Fruit fly (Drosophila melanogaster) whole organism, wandering third instar larva: ENCODE results near the gene CG17839.

Source experiments
- Abd-B ChIP-seq: fragments of >200 bp; optimal IDR thresholded peaks from 2 replicates; lab custom pipeline; 2017; ENCODE audit warnings: missing biosample characterization, missing genetic modification characterization
- CG9705 ChIP-seq: fragments of 200-800 bp; sonication (Bioruptor generic); optimal IDR thresholded peaks from 2 replicates; lab custom pipeline; 2018; ENCODE audit warnings: missing biosample characterization, mild to moderate bottlenecking, missing genetic modification characterization
- Dfd ChIP-seq: fragments of >200 bp; optimal IDR thresholded peaks from 2 replicates; lab custom pipeline; 2017; ENCODE audit warnings: missing biosample characterization, missing genetic modification characterization
- Dif ChIP-seq: fragments of 200-275, 200-300 bp; sonication (Bioruptor generic); optimal IDR thresholded peaks from 2 replicates; lab custom pipeline; 2018; ENCODE audit warnings: missing biosample characterization, missing genetic modification characterization; ENCODE audit not compliant: partially characterized antibody
- GATAd ChIP-seq: sonication (Bioruptor generic); optimal IDR thresholded peaks from 2 replicates; lab custom pipeline; 2016; ENCODE audit warnings: missing biosample characterization, missing genetic modification characterization
- HLH106 ChIP-seq: fragments of 200-800 bp; optimal IDR thresholded peaks from 3 replicates; lab custom pipeline; 2019; ENCODE audit warnings: missing biosample characterization, mild to moderate bottlenecking, missing genetic modification characterization, moderate library complexity
- Hnf4 ChIP-seq: fragments of 200-800 bp; sonication (Bioruptor generic); optimal IDR thresholded peaks from 2 replicates; lab custom pipeline; 2016; ENCODE audit warnings: missing biosample characterization, mild to moderate bottlenecking, missing genetic modification characterization
- Hr78 ChIP-seq: fragments of >200 bp; optimal IDR thresholded peaks from 2 replicates; lab custom pipeline; 2017; ENCODE audit warnings: missing biosample characterization, missing genetic modification characterization
- Hr83 ChIP-seq: fragments of 200-300 bp; sonication (Bioruptor generic); optimal IDR thresholded peaks from 2 replicates; lab custom pipeline; 2016; ENCODE audit warnings: missing biosample characterization, mild to moderate bottlenecking, missing genetic modification characterization, moderate library complexity; ENCODE audit not compliant: poor library complexity, severe bottlenecking
- Jra ChIP-seq: sonication (Bioruptor generic); optimal IDR thresholded peaks from 2 replicates; lab custom pipeline; 2016; ENCODE audit warnings: missing biosample characterization, missing genetic modification characterization
- N ChIP-seq: fragments of >200 bp; optimal IDR thresholded peaks from 2 replicates; lab custom pipeline; 2018; ENCODE audit warnings: missing biosample characterization, missing external identifiers, missing genetic modification characterization
- OdsH ChIP-seq: fragments of 200-800 bp; sonication (Bioruptor generic); optimal IDR thresholded peaks from 2 replicates; lab custom pipeline; 2016; ENCODE audit warnings: missing biosample characterization, mild to moderate bottlenecking, missing genetic modification characterization
- Rel ChIP-seq, 2 experiments: fragments of 200-800 bp; sonication (Bioruptor generic) in 1 of 2; optimal IDR thresholded peaks; 2 replicates in 1 of 2; 3 replicates in 1 of 2; lab custom pipeline; 2016 to 2019; ENCODE audit warnings: mild to moderate bottlenecking in 2 of 2, missing biosample characterization in 2 of 2, missing genetic modification characterization in 2 of 2, moderate library complexity in 1 of 2
- Sp1 ChIP-seq: fragments of 200-800 bp; sonication (Bioruptor generic); optimal IDR thresholded peaks from 3 replicates; lab custom pipeline; 2019; ENCODE audit warnings: missing biosample characterization, mild to moderate bottlenecking, missing genetic modification characterization, moderate library complexity
- br ChIP-seq: fragments of 200-800 bp; sonication (Bioruptor generic); optimal IDR thresholded peaks from 2 replicates; lab custom pipeline; 2016; ENCODE audit warnings: missing biosample characterization, missing genetic modification characterization
- brk ChIP-seq: fragments of 200-800 bp; sonication (Bioruptor generic); optimal IDR thresholded peaks from 2 replicates; lab custom pipeline; 2016; ENCODE audit warnings: missing biosample characterization, mild to moderate bottlenecking, missing genetic modification characterization
- dmrt93B ChIP-seq: fragments of 200-800 bp; sonication (Bioruptor generic); optimal IDR thresholded peaks from 2 replicates; lab custom pipeline; 2018; ENCODE audit warnings: missing biosample characterization, mild to moderate bottlenecking, missing genetic modification characterization
- ey ChIP-seq: fragments of 200-800 bp; sonication (Bioruptor generic); optimal IDR thresholded peaks from 2 replicates; lab custom pipeline; 2016; ENCODE audit warnings: missing biosample characterization, missing genetic modification characterization
- foxo ChIP-seq, 2 experiments: fragments of 200-800 bp; sonication (Bioruptor generic); optimal IDR thresholded peaks; 2 replicates in 1 of 2; 3 replicates in 1 of 2; lab custom pipeline; 2016 to 2017; ENCODE audit warnings: missing biosample characterization in 2 of 2, missing genetic modification characterization in 2 of 2
- fru ChIP-seq: fragments of 200-800 bp; sonication (Bioruptor generic); optimal IDR thresholded peaks from 3 replicates; lab custom pipeline; 2016; ENCODE audit warnings: missing biosample characterization, mild to moderate bottlenecking, missing genetic modification characterization
- h ChIP-seq: fragments of 200-800 bp; sonication (Bioruptor generic); optimal IDR thresholded peaks from 3 replicates; lab custom pipeline; 2016; ENCODE audit warnings: missing biosample characterization, mild to moderate bottlenecking, missing genetic modification characterization
- lola ChIP-seq: fragments of >200 bp; optimal IDR thresholded peaks from 2 replicates; lab custom pipeline; 2017; ENCODE audit warnings: missing biosample characterization, missing genetic modification characterization
- pan ChIP-seq: fragments of >200 bp; optimal IDR thresholded peaks from 2 replicates; lab custom pipeline; 2017
- psq ChIP-seq: fragments of 200-800 bp; sonication (Bioruptor generic); optimal IDR thresholded peaks from 3 replicates; lab custom pipeline; 2017; ENCODE audit warnings: missing biosample characterization, mild to moderate bottlenecking, missing genetic modification characterization, moderate library complexity
- rgr ChIP-seq: fragments of 200-800 bp; sonication (Bioruptor generic); optimal IDR thresholded peaks from 3 replicates; lab custom pipeline; 2016; ENCODE audit warnings: missing biosample characterization, mild to moderate bottlenecking, missing genetic modification characterization
- sage ChIP-seq: fragments of 200-800 bp; sonication (Bioruptor generic); optimal IDR thresholded peaks from 2 replicates; lab custom pipeline; 2016; ENCODE audit warnings: missing biosample characterization, mild to moderate bottlenecking, missing genetic modification characterization
- tai ChIP-seq: sonication (Bioruptor generic); optimal IDR thresholded peaks from 2 replicates; lab custom pipeline; 2016; ENCODE audit warnings: missing biosample characterization, missing genetic modification characterization
- usp ChIP-seq: fragments of >200 bp; optimal IDR thresholded peaks from 2 replicates; lab custom pipeline; 2017; ENCODE audit warnings: missing biosample characterization, missing genetic modification characterization

The CG17839 gene

DNA sequence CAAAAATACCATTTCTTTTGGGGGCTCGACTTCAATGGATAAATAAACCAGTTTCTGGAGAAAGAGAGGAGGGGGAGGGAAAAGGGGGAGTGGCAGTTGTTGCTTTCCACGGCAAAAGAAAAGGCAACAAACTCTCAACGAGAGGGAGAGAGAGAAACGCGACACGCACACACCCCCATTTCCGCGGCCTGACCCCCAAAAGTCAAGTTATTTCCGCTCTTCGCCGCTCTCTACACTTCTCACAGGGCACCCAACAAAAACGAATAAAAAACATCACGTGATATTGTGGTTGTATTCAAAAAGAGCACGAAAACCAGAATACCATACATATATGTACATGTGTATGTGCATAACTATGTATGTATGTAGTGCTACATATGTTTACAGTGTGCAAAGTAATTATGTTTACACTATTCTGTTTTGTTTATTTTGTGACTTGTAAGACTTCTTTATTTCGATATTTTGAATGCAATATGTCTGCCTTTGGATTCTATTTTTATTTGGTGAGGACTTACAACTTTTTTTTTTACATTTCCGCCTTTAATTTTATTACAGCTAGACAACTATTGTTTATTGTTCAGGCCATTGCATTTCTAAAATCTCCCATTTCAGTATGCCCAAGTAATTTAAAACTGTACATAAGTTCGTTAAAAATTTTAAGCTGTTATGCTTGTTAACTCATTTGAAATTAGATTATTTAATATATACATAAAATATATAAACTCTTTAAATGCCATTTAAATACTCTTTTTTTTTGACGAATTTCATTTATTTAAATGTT lies 23.7 kb upstream of the CG17839 start (continued):
- TF ChIP-seq ey: no peak
- TF ChIP-seq Rel (GFP tag; optimal IDR thresholded peaks at IDR 0.05; lab: Kevin White, UChicago): peak; percentile 58
- peak; percentile 41 for TF ChIP-seq Rel (tag; optimal IDR thresholded peaks at IDR 0.05; lab: Kevin White, UChicago)
- TF ChIP-seq lola (GFP tag; lab: Kevin White, UChicago): no peak

DNA sequence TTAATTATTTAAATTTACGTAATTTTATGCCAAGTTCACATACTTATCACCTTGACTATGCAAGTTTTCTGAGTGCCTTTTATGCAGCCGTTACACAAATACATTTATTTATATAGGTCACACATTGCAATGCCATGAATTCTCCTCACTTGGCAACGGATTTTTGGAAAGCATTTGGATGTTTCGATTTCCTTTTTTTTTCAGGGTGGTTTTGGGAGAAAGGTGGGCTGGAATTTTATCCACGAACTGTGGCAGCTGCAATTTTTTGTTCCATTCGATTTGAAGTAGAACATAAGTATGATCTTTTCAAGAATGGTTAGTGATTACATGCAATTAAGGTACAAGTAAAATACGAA lies 23.1 kb upstream of the CG17839 start:
- TF ChIP-seq Jra (GFP tag; lab: Kevin White, UChicago): no peak
- no peak for TF ChIP-seq Rel (GFP tag; optimal IDR thresholded peaks at IDR 0.05; lab: Kevin White, UChicago)
- no peak for TF ChIP-seq Rel (tag; optimal IDR thresholded peaks at IDR 0.05; lab: Kevin White, UChicago)
- no peak for TF ChIP-seq dmrt93B
- TF ChIP-seq h: no peak
- TF ChIP-seq GATAd (GFP tag; lab: Kevin White, UChicago): no peak
- no peak for TF ChIP-seq Dif
- TF ChIP-seq sage (GFP tag; lab: Kevin White, UChicago): no peak
- no peak for TF ChIP-seq Hr83 (GFP tag; lab: Kevin White, UChicago)
- no peak for TF ChIP-seq CG9705 (GFP tag; lab: Kevin White, UChicago)
- TF ChIP-seq Abd-B (GFP tag; lab: Kevin White, UChicago): no peak
- no peak for TF ChIP-seq usp
- TF ChIP-seq Hnf4 (GFP tag; lab: Kevin White, UChicago): no peak
- TF ChIP-seq pan (lab: Kevin White, UChicago): no peak
- TF ChIP-seq br: no peak
- TF ChIP-seq Dfd: no peak
- TF ChIP-seq psq (GFP tag; lab: Kevin White, UChicago): no peak
- no peak for TF ChIP-seq rgr (GFP tag; lab: Kevin White, UChicago)
- TF ChIP-seq foxo (GFP tag; optimal IDR thresholded peaks at IDR 0.05; lab: Kevin White, UChicago): no peak
- no peak for TF ChIP-seq lola (GFP tag; lab: Kevin White, UChicago)
- TF ChIP-seq Hr78 (GFP tag; lab: Kevin White, UChicago): no peak

DNA sequence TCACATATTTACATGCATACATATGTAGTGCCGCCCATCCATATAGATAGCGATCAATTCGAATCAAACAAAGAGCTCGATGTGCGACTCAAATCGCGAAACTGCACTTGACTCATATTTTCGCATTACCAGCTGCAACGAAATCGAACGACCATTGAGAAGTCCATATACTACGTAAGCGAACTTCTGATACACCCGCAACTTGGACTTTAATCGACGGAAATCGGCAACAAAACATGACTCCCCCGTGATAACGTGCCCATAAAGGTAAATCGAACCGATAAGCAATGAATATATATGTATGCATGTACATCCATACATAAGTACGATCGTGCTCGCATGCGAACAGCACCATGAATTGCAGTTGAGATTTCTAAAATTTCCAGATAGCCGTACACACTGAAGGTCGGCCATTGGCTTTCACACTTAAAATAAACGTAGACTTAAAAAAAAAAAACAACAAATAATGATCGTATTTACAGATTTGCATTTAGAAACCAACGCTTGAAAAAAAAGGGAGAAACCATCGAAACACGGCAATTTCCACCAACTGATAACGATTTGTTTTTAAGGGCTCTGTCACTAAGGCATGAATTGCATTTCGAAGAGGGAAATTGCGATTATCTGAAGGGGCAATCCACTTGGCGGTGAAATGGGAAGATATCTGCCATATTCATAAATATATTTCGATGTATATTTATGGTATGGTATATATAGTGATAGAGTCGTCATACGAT lies 22.1 kb upstream of the CG17839 start:
- TF ChIP-seq Rel (GFP tag; optimal IDR thresholded peaks at IDR 0.05; lab: Kevin White, UChicago): no peak
- peak; percentile 29 for TF ChIP-seq Rel (tag; optimal IDR thresholded peaks at IDR 0.05; lab: Kevin White, UChicago)
- TF ChIP-seq pan (lab: Kevin White, UChicago): no peak
- TF ChIP-seq fru: no peak
- no peak for TF ChIP-seq CG9705 (GFP tag; lab: Kevin White, UChicago)
- TF ChIP-seq Dfd: no peak
- TF ChIP-seq Hnf4 (GFP tag; lab: Kevin White, UChicago): peak; percentile 71
- no peak for TF ChIP-seq lola (GFP tag; lab: Kevin White, UChicago)
- no peak for TF ChIP-seq tai (GFP tag; lab: Kevin White, UChicago)
- TF ChIP-seq brk (GFP tag; lab: Kevin White, UChicago): no peak
- no peak for TF ChIP-seq HLH106 (tag; lab: Kevin White, UChicago)
- TF ChIP-seq, all 38 proteins: peak for 2

DNA sequence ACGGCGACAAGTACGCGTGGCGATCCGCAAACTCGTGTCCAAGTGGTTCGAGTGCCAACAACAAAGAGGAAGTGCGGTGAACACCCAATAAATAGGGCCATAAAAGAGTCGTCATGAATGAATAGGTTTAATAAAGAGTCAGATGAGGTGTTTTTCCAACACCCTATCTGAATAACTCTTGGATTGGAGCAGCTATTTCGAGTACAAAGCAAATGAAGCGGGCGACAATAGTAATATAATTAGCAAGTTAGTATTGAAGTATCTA lies 21.6 kb upstream of the CG17839 start:
- TF ChIP-seq OdsH: no peak
- TF ChIP-seq CG9705 (GFP tag; lab: Kevin White, UChicago): no peak
- no peak for TF ChIP-seq Rel (GFP tag; optimal IDR thresholded peaks at IDR 0.05; lab: Kevin White, UChicago)
- TF ChIP-seq Rel (tag; optimal IDR thresholded peaks at IDR 0.05; lab: Kevin White, UChicago): peak; percentile 0
- TF ChIP-seq Sp1 (GFP tag; lab: Kevin White, UChicago): peak; percentile 11
- TF ChIP-seq tai (GFP tag; lab: Kevin White, UChicago): no peak
- TF ChIP-seq br: no peak
- TF ChIP-seq pan (lab: Kevin White, UChicago): no peak
- no peak for TF ChIP-seq sage (GFP tag; lab: Kevin White, UChicago)
- no peak for TF ChIP-seq Jra (GFP tag; lab: Kevin White, UChicago)
- TF ChIP-seq h: peak; percentile 73
- no peak for TF ChIP-seq HLH106 (tag; lab: Kevin White, UChicago)

DNA sequence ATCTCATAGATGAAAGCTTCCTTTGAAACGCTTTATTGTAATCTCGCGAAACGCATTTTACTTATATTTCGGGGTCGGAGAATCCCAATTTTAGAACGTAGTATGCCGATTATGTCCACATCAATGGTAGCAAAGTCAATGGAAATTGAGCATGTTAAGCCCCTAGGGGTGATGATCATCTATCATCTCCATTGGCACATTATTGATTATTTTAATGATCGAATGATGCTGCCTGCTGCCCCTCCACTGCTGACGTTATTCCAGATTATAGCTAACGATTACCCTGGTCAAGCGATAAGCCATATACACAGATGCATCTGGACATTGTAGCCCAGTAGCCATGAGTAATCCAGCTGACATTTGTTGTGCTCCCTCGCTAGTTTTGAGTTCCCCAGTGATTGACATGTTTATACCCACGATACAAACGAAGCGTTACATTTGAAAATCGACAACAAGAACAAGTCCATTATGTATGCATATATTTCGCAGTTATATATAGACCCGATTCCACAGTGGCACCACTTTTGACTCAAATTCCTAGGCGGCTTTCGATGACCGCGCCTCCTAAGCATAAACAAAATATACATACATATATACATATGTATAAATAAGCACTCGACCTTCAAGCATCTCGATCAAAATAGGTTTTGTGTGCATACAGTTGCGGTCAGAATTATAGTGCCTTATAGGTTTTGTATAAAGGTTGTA lies 20.5 kb upstream of the CG17839 start:
- TF ChIP-seq N (GFP tag; lab: Kevin White, UChicago) (no peak), Rel (GFP tag; optimal IDR thresholded peaks at IDR 0.05; lab: Kevin White, UChicago) (no peak), Rel (tag; optimal IDR thresholded peaks at IDR 0.05; lab: Kevin White, UChicago) (peak; percentile 57)
